Fruit fly (Drosophila melanogaster): ENCODE results near the gene Snx6.

- TF ChIP-seq Hr78 (GFP tag; optimal IDR thresholded peaks at IDR 0.05), result no peak
- no peak for TF ChIP-seq Rel (GFP tag; optimal IDR thresholded peaks at IDR 0.05)
- no peak for TF ChIP-seq Rel (tag; optimal IDR thresholded peaks at IDR 0.05)
- TF ChIP-seq dl (GFP tag; optimal IDR thresholded peaks at IDR 0.05; ENCODE audit: insufficient read depth in 1 of 2, partially characterized antibody in 2 of 2), result no peak
- no peak for TF ChIP-seq fru (GFP tag; optimal IDR thresholded peaks at IDR 0.05)
- no peak for TF ChIP-seq dmrt93B (GFP tag; optimal IDR thresholded peaks at IDR 0.05)
- TF ChIP-seq N (GFP tag; optimal IDR thresholded peaks at IDR 0.05), result no peak
- TF ChIP-seq br (GFP tag; optimal IDR thresholded peaks at IDR 0.05), result no peak
- TF ChIP-seq lola (GFP tag; optimal IDR thresholded peaks at IDR 0.05), result no peak
- no peak for TF ChIP-seq psq (GFP tag; optimal IDR thresholded peaks at IDR 0.05)
These were observed 8.6 kb upstream of the Snx6 start for dm6 chr2L:8229134-8229533.

All from whole organism, wandering third instar larva.